Worm (Caenorhabditis elegans) whole organism, young adult: ENCODE data around the gene Y41C4A.8.

Experiments
- Y79H2A.3 ChIP-seq: fragments of 200-800 bp; sonication (Bioruptor generic); conservative IDR thresholded peaks from 2 replicates; pipeline ENCODE4 v1.3.6; 2022; ENCODE audit warnings: missing genetic modification reagents, missing genetic modification characterization, missing compliant biosample characterization
- ccch-3 ChIP-seq: fragments of 200-800 bp; sonication (Bioruptor generic); optimal IDR thresholded peaks from 2 replicates; lab custom pipeline; 2018; ENCODE audit warnings: mild to moderate bottlenecking, missing genetic modification characterization, missing compliant biosample characterization
- fkh-3 ChIP-seq: sonication (generic microtip); optimal IDR thresholded peaks from 2 replicates; lab custom pipeline; 2016; ENCODE audit warnings: mild to moderate bottlenecking, missing genetic modification characterization, missing compliant biosample characterization
- madf-3 ChIP-seq: fragments of 200-800 bp; sonication (Bioruptor generic); IDR thresholded peaks from 2 replicates; pipeline ENCODE4 v1.3.6; 2022; ENCODE audit warnings: missing genetic modification reagents, missing genetic modification characterization, missing compliant biosample characterization
- mel-28 ChIP-seq: sonication (generic microtip); optimal IDR thresholded peaks from 2 replicates; lab custom pipeline; 2016; ENCODE audit warnings: borderline replicate concordance, mild to moderate bottlenecking, missing genetic modification characterization, missing compliant biosample characterization
- nfya-1 ChIP-seq: sonication (generic microtip); optimal IDR thresholded peaks from 2 replicates; lab custom pipeline; 2017; ENCODE audit warnings: antibody characterized with exemption, missing compliant biosample characterization, missing genetic modification characterization, borderline replicate concordance; ENCODE audit not compliant: insufficient read depth
- nhr-90 ChIP-seq: sonication (generic microtip); optimal IDR thresholded peaks from 2 replicates; lab custom pipeline; 2016; ENCODE audit warnings: missing genotype, mild to moderate bottlenecking, missing genetic modification characterization, missing compliant biosample characterization
- pha-4 ChIP-seq: fragments of 150-350 bp; sonication (generic microtip); optimal IDR thresholded peaks from 2 replicates; lab custom pipeline; 2014; ENCODE audit warnings: missing biosample characterization, missing genetic modification reagents, missing genetic modification characterization
- tbp1 ChIP-seq: fragments of 200-800 bp; sonication (Bioruptor generic); optimal IDR thresholded peaks from 2 replicates; lab custom pipeline; 2018; ENCODE audit warnings: mild to moderate bottlenecking, missing genetic modification characterization, missing compliant biosample characterization
- tlf-1 ChIP-seq: fragments of 200-800 bp; sonication (Bioruptor generic); optimal IDR thresholded peaks from 2 replicates; lab custom pipeline; 2018; ENCODE audit warnings: mild to moderate bottlenecking, missing genetic modification characterization, missing compliant biosample characterization
- zim-3 ChIP-seq: sonication (generic microtip); optimal IDR thresholded peaks from 2 replicates; lab custom pipeline; 2017; ENCODE audit warnings: mild to moderate bottlenecking, missing genetic modification characterization, moderate library complexity, missing compliant biosample characterization

DNA sequence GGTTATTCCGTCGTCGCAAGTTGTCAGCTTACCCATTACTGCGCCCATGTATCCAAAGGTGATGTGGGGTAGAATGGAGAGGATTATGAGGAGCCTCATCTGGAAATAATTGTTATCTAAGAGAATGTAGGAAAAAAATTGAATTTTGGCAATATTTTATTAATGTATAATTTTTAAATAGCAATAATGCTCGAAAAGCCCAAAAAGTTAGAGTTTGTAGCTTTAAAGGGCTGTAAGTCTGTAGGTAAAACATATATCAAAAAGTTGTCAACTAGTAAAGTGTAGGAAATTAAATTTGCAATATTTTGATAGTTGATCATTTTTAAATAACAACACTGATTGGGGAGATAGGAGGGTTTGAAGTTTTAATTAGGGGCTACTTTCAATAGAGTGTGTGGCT lies at the start of gene Y41C4A.8:
- TF ChIP-seq tbp1 (GFP tag; lab: Kevin White, UChicago) (no peak), nhr-90 (tag; lab: Kevin White, UChicago) (no peak), pha-4 (tag; lab: Kevin White, UChicago) (no peak), madf-3 (no peak), zim-3 (tag; lab: Kevin White, UChicago) (no peak), mel-28 (tag; lab: Kevin White, UChicago) (no peak), fkh-3 (tag; lab: Kevin White, UChicago) (no peak), nfya-1 (tag; lab: Kevin White, UChicago) (no peak), Y79H2A.3 (no peak), tlf-1 (GFP tag; lab: Kevin White, UChicago) (no peak), ccch-3 (GFP tag; lab: Kevin White, UChicago) (no peak)
